Fruit fly (Drosophila melanogaster) whole organism, embryonic: ENCODE data around the gene CG6465.
A peak's percentile ranks its signal among the peaks of the same experiment; 100 is the strongest.

Experiments used
- CG10543 ChIP-seq: fragments of 200-800 bp; sonication (Bioruptor generic); optimal IDR thresholded peaks from 3 replicates; lab custom pipeline; 2017; ENCODE audit warnings: missing biosample characterization, mild to moderate bottlenecking, missing genetic modification characterization, moderate library complexity
- CG12071 ChIP-seq: fragments of 200-800 bp; sonication (Bioruptor generic); optimal IDR thresholded peaks from 3 replicates; lab custom pipeline; 2018; ENCODE audit warnings: missing biosample characterization, mild to moderate bottlenecking, missing genetic modification characterization
- CG12155 ChIP-seq: fragments of 200-800 bp; sonication (Bioruptor generic); optimal IDR thresholded peaks from 3 replicates; lab custom pipeline; 2016; ENCODE audit warnings: missing biosample characterization, missing genetic modification characterization
- CG12219 ChIP-seq: fragments of 200-800 bp; sonication (Bioruptor generic); optimal IDR thresholded peaks from 3 replicates; lab custom pipeline; 2018; ENCODE audit warnings: missing biosample characterization, mild to moderate bottlenecking, missing genetic modification characterization
- CG13296 ChIP-seq: fragments of 200-800 bp; sonication (Bioruptor generic); optimal IDR thresholded peaks from 3 replicates; lab custom pipeline; 2018; ENCODE audit warnings: missing biosample characterization, mild to moderate bottlenecking, missing genetic modification characterization
- CG14014 ChIP-seq: fragments of 200-800 bp; sonication (Bioruptor generic); IDR thresholded peaks from 2 replicates; pipeline ENCODE4 v1.3.6; 2022; ENCODE audit warnings: missing biosample characterization, missing genetic modification characterization
- CG15514 ChIP-seq: fragments of 200-800 bp; sonication (Bioruptor generic); optimal IDR thresholded peaks from 3 replicates; lab custom pipeline; 2017; ENCODE audit warnings: missing biosample characterization, missing genetic modification characterization, mild to moderate bottlenecking, moderate library complexity, missing genetic modification reagents
- CG15601 ChIP-seq: fragments of 200-800 bp; sonication (Bioruptor generic); optimal IDR thresholded peaks from 3 replicates; lab custom pipeline; 2019; ENCODE audit warnings: missing biosample characterization, mild to moderate bottlenecking, missing genetic modification characterization, moderate library complexity
- CG17912 ChIP-seq: fragments of 200-800 bp; sonication (Bioruptor generic); optimal IDR thresholded peaks from 2 replicates; lab custom pipeline; 2018; ENCODE audit warnings: missing biosample characterization, mild to moderate bottlenecking, missing genetic modification characterization
- CG18619 ChIP-seq: fragments of 200-800 bp; sonication (Bioruptor generic); optimal IDR thresholded peaks from 3 replicates; lab custom pipeline; 2017; ENCODE audit warnings: missing biosample characterization, mild to moderate bottlenecking, missing genetic modification characterization
- CG30403 ChIP-seq: fragments of 200-800 bp; sonication (Bioruptor generic); optimal IDR thresholded peaks from 3 replicates; lab custom pipeline; 2016; ENCODE audit warnings: missing biosample characterization, missing genetic modification characterization
- CG32532 ChIP-seq: fragments of 200-800 bp; sonication (Bioruptor generic); IDR thresholded peaks from 2 replicates; pipeline ENCODE4 v1.3.6; 2022; ENCODE audit warnings: missing biosample characterization, missing genetic modification characterization
- CG34376 ChIP-seq: fragments of 200-800 bp; sonication (Bioruptor generic); optimal IDR thresholded peaks from 2 replicates; lab custom pipeline; 2018; ENCODE audit warnings: missing biosample characterization, mild to moderate bottlenecking, missing genetic modification characterization
- CG34422 ChIP-seq: fragments of 200-800 bp; sonication (Bioruptor generic); IDR thresholded peaks from 3 replicates; pipeline ENCODE4 v1.3.6; 2022; ENCODE audit warnings: missing biosample characterization, missing genetic modification characterization
- CG6813 ChIP-seq: fragments of 200-800 bp; sonication (Bioruptor generic); optimal IDR thresholded peaks from 2 replicates; lab custom pipeline; 2017; ENCODE audit warnings: missing biosample characterization, missing genetic modification characterization, mild to moderate bottlenecking, moderate library complexity, missing genetic modification reagents
- CG7987 ChIP-seq: fragments of 200-800 bp; sonication (Bioruptor generic); optimal IDR thresholded peaks from 2 replicates; lab custom pipeline; 2018; ENCODE audit warnings: missing biosample characterization, mild to moderate bottlenecking, missing genetic modification characterization, moderate library complexity
- Fer1 ChIP-seq: fragments of 200-800 bp; sonication (Bioruptor generic); optimal IDR thresholded peaks from 2 replicates; lab custom pipeline; 2017; ENCODE audit warnings: missing biosample characterization, mild to moderate bottlenecking, missing genetic modification characterization
- GATAe ChIP-seq: fragments of 200-800 bp; sonication (Bioruptor generic); conservative IDR thresholded peaks from 2 replicates; pipeline ENCODE4 v1.3.6; 2022; ENCODE audit warnings: missing biosample characterization, missing genetic modification characterization
- Hey ChIP-seq: fragments of 200-800 bp; sonication (Bioruptor generic); optimal IDR thresholded peaks from 3 replicates; lab custom pipeline; 2018; ENCODE audit warnings: missing biosample characterization, mild to moderate bottlenecking, missing genetic modification characterization
- Hsf ChIP-seq: fragments of 200-800 bp; sonication (Bioruptor generic); optimal IDR thresholded peaks from 3 replicates; lab custom pipeline; 2016; ENCODE audit warnings: missing biosample characterization, missing genetic modification characterization
- Jarid2 ChIP-seq: fragments of 200-800 bp; sonication (Bioruptor generic); optimal IDR thresholded peaks from 3 replicates; lab custom pipeline; 2017; ENCODE audit warnings: mild to moderate bottlenecking, missing biosample characterization, missing genetic modification reagents, missing genetic modification characterization
- Lhr ChIP-seq: fragments of 200-800 bp; sonication (Bioruptor generic); optimal IDR thresholded peaks from 3 replicates; lab custom pipeline; 2017; ENCODE audit warnings: mild to moderate bottlenecking, missing biosample characterization, missing genetic modification reagents, missing genetic modification characterization
- Med ChIP-seq: fragments of 200-800 bp; sonication (Bioruptor generic); peaks from one replicate; lab custom pipeline; 2016; ENCODE audit warnings: missing biosample characterization, missing genetic modification characterization, mild to moderate bottlenecking, inconsistent platforms, moderate library complexity
- NFAT ChIP-seq: fragments of 200-800 bp; sonication (Bioruptor generic); IDR thresholded peaks from 2 replicates; pipeline ENCODE4 v1.3.6; 2022; ENCODE audit warnings: missing biosample characterization, missing genetic modification characterization
- Usf ChIP-seq: fragments of 200-800 bp; sonication (Bioruptor generic); optimal IDR thresholded peaks from 2 replicates; lab custom pipeline; 2017; ENCODE audit warnings: missing genotype, missing biosample characterization, missing genetic modification characterization
- ato ChIP-seq: fragments of 200-800 bp; sonication (Bioruptor generic); IDR thresholded peaks from 2 replicates; pipeline ENCODE4 v1.3.6; 2022; ENCODE audit warnings: missing biosample characterization, missing genetic modification characterization; ENCODE audit not compliant: partially characterized antibody
- bsh ChIP-seq, 2 experiments: fragments of 200-800 bp; sonication (Bioruptor generic); optimal IDR thresholded peaks; 2 replicates each; lab custom pipeline; 2017 to 2018; ENCODE audit warnings: mild to moderate bottlenecking in 2 of 2, missing biosample characterization in 2 of 2, missing genetic modification characterization in 2 of 2, moderate library complexity in 1 of 2
- cad ChIP-seq: fragments of >200 bp; optimal IDR thresholded peaks from 2 replicates; lab custom pipeline; 2017; ENCODE audit warnings: missing biosample characterization, missing genetic modification characterization
- caup ChIP-seq: fragments of 200-800 bp; sonication (Bioruptor generic); optimal IDR thresholded peaks from 3 replicates; lab custom pipeline; 2017; ENCODE audit warnings: missing biosample characterization, mild to moderate bottlenecking, missing genetic modification characterization, moderate library complexity; ENCODE audit not compliant: severe bottlenecking
- croc ChIP-seq: fragments of 200-800 bp; sonication (Bioruptor generic); conservative IDR thresholded peaks from 3 replicates; pipeline ENCODE4 v1.3.6; 2022; ENCODE audit warnings: missing biosample characterization, missing genetic modification characterization
- exex ChIP-seq: fragments of 200-800 bp; sonication (Bioruptor generic); optimal IDR thresholded peaks from 4 replicates; lab custom pipeline; 2018; ENCODE audit warnings: missing biosample characterization, mild to moderate bottlenecking, missing genetic modification characterization, moderate library complexity
- hbn ChIP-seq: fragments of 200-800 bp; sonication (Bioruptor generic); IDR thresholded peaks from 2 replicates; pipeline ENCODE4 v1.3.6; 2022; ENCODE audit warnings: missing biosample characterization, missing genetic modification characterization; ENCODE audit not compliant: partially characterized antibody
- hkb ChIP-seq, 2 experiments: fragments of 200-800 bp in 1 of 2; fragments of >200 bp in 1 of 2; sonication (Bioruptor generic) in 1 of 2; IDR thresholded peaks in 1 of 2; optimal IDR thresholded peaks in 1 of 2; 2 replicates each; pipeline versions ENCODE4 v1.3.6 to Lab custom; 2017 to 2022; ENCODE audit warnings: missing biosample characterization in 1 of 2, missing genetic modification characterization in 1 of 2
- ind ChIP-seq: fragments of 200-800 bp; sonication (Bioruptor generic); optimal IDR thresholded peaks from 3 replicates; lab custom pipeline; 2016; ENCODE audit warnings: missing biosample characterization, missing genetic modification characterization
- mam ChIP-seq: fragments of 200-800 bp; sonication (Bioruptor generic); optimal IDR thresholded peaks from 3 replicates; lab custom pipeline; 2016; ENCODE audit warnings: missing biosample characterization, missing genetic modification characterization
- org-1 ChIP-seq: fragments of 200-800 bp; sonication (Bioruptor generic); optimal IDR thresholded peaks from 2 replicates; lab custom pipeline; 2017; ENCODE audit warnings: missing biosample characterization, missing genetic modification characterization
- pan ChIP-seq, 4 experiments: fragments of >200 bp in 3 of 4; fragments of 200-800 bp in 1 of 4; sonication (Bioruptor generic) in 1 of 4; optimal IDR thresholded peaks in 3 of 4; IDR thresholded peaks in 1 of 4; 2 replicates each; pipeline versions ENCODE4 v1.3.6 to Lab custom; 2017 to 2022; ENCODE audit warnings: missing biosample characterization in 2 of 4, missing genetic modification characterization in 2 of 4, mixed read lengths in 1 of 4
- pita ChIP-seq: fragments of 200-800 bp; sonication (Bioruptor generic); optimal IDR thresholded peaks from 2 replicates; lab custom pipeline; 2017; ENCODE audit warnings: missing biosample characterization, mild to moderate bottlenecking, missing genetic modification characterization
- row ChIP-seq: fragments of 200-800 bp; sonication (Bioruptor generic); IDR thresholded peaks from 3 replicates; pipeline ENCODE4 v1.3.6; 2022; ENCODE audit warnings: missing biosample characterization, missing genetic modification characterization
- sens ChIP-seq: fragments of 200-800 bp; sonication (Bioruptor generic); peaks from one replicate; lab custom pipeline; 2016; ENCODE audit warnings: missing biosample characterization, missing genetic modification characterization
- slbo ChIP-seq: fragments of 200-800 bp; sonication (Bioruptor generic); IDR thresholded peaks from 2 replicates; pipeline ENCODE4 v1.3.6; 2022; ENCODE audit warnings: missing biosample characterization, missing genetic modification characterization
- so ChIP-seq: fragments of 200-800 bp; sonication (Bioruptor generic); IDR thresholded peaks from 3 replicates; pipeline ENCODE4 v1.3.6; 2022; ENCODE audit warnings: missing biosample characterization, missing genetic modification characterization
- tll ChIP-seq, 2 experiments: fragments of 200-800 bp in 1 of 2; fragments of >200 bp in 1 of 2; sonication (Bioruptor generic) in 1 of 2; optimal IDR thresholded peaks; 2 replicates each; lab custom pipeline; 2017 to 2019; ENCODE audit warnings: missing biosample characterization in 2 of 2, missing genetic modification characterization in 2 of 2, mild to moderate bottlenecking in 1 of 2, moderate library complexity in 1 of 2
- tup ChIP-seq: fragments of 200-800 bp; sonication (Bioruptor generic); optimal IDR thresholded peaks from 2 replicates; lab custom pipeline; 2016; ENCODE audit warnings: missing biosample characterization, mild to moderate bottlenecking, missing genetic modification characterization, moderate library complexity
- zf30C ChIP-seq: fragments of 200-800 bp; sonication (Bioruptor generic); optimal IDR thresholded peaks from 3 replicates; lab custom pipeline; 2018; ENCODE audit warnings: missing biosample characterization, mild to moderate bottlenecking, missing genetic modification characterization

The CG6465 gene

dm6 chr3R:10699020-10699951 is 22.2 kb upstream of the CG6465 start:
- TF ChIP-seq CG34376 (GFP tag; lab: Kevin White, UChicago) (peak; percentile 93), Usf (no peak), ind (GFP tag; lab: Kevin White, UChicago) (peak; percentile 22), slbo (peak; percentile 57), Jarid2 (GFP tag; lab: Kevin White, UChicago) (peak; percentile 36), Hey (tag; lab: Kevin White, UChicago) (peak; percentile 76), bsh (GFP tag; optimal IDR thresholded peaks at IDR 0.05; lab: Kevin White, UChicago) (no peak), org-1 (GFP tag; lab: Kevin White, UChicago) (no peak), pita (GFP tag; lab: Kevin White, UChicago) (no peak), caup (GFP tag; lab: Kevin White, UChicago) (peak; percentile 23), CG6813 (peak; percentile 24), CG18619 (GFP tag; lab: Kevin White, UChicago) (no peak), hbn (GFP tag; lab: Robert Waterston, UW) (no peak), row (GFP tag; lab: Robert Waterston, UW) (peak; percentile 51; the same call in 1 of the 3 replicates), ato (GFP tag; lab: Robert Waterston, UW) (no peak), croc (no peak), hkb (optimal IDR thresholded peaks at IDR 0.05; lab: Kevin White, UChicago) (no peak), hkb (GFP tag; IDR thresholded peaks at IDR 0.05; lab: Robert Waterston, UW) (0 out of 2 replicates have a peak, but pooled peaks have one; percentile 8), sens (GFP tag; lab: Kevin White, UChicago) (peak; percentile 86), NFAT (GFP tag; lab: Robert Waterston, UW) (no peak), CG12219 (GFP tag; lab: Kevin White, UChicago) (no peak), CG12155 (peak; percentile 25), CG14014 (peak; percentile 18; the same call in 1 of the 2 replicates), CG12071 (GFP tag; lab: Kevin White, UChicago) (peak; percentile 35), so (GFP tag; lab: Robert Waterston, UW) (peak; percentile 23; the same call in 2 of the 3 replicates), Fer1 (GFP tag; lab: Kevin White, UChicago) (peak; percentile 57), CG15514 (GFP tag; lab: Kevin White, UChicago) (peak; percentile 2), tup (GFP tag; lab: Kevin White, UChicago) (no peak), exex (tag; lab: Kevin White, UChicago) (peak; percentile 95), CG10543 (GFP tag; lab: Kevin White, UChicago) (peak; percentile 39), tll (GFP tag; optimal IDR thresholded peaks at IDR 0.05; lab: Kevin White, UChicago) (peak in 1 of 2 experiments; percentile 24), CG15601 (tag; lab: Kevin White, UChicago) (no peak), Lhr (GFP tag; lab: Kevin White, UChicago) (no peak), CG13296 (GFP tag; lab: Kevin White, UChicago) (peak; percentile 36), CG30403 (GFP tag; lab: Kevin White, UChicago) (peak; percentile 11), CG32532 (peak; percentile 52; the same call in 1 of the 2 replicates), zf30C (no peak), CG34422 (0 out of 3 replicates have a peak, but pooled peaks have one; percentile 7), cad (GFP tag; lab: Kevin White, UChicago) (no peak), pan (optimal IDR thresholded peaks at IDR 0.05; lab: Kevin White, UChicago) (no peak), pan (GFP tag; optimal IDR thresholded peaks at IDR 0.05 in 1 of 2, IDR thresholded peaks at IDR 0.05 in 1 of 2) (peak in 1 of 2 experiments; percentile 25), CG17912 (GFP tag; lab: Kevin White, UChicago) (no peak), Med (GFP tag; lab: Kevin White, UChicago) (peak; percentile 69), mam (GFP tag; lab: Kevin White, UChicago) (peak; percentile 13), CG7987 (GFP tag; lab: Kevin White, UChicago) (peak; percentile 12), GATAe (peak; percentile 25; the same call in 1 of the 2 replicates), Hsf (GFP tag; lab: Kevin White, UChicago) (peak; percentile 6)
